Worm (Caenorhabditis elegans): ENCODE measurements around the gene F57B9.3.
A peak's percentile ranks its signal among the peaks of the same experiment; 100 is the strongest.

Gene F57B9.3

ce11 chrIII:6961937-6962504, 22.4 kb downstream of the F57B9.3 start, which contains the start of the genes rpn-6.1 and F57B9.1:
Gene rpn-6.1, minus strand, starts transcription at chrIII:6962001.
Gene F57B9.1, plus strand, starts transcription at chrIII:6962090.
- TF ChIP-seq elt-2 (tag; optimal IDR thresholded peaks at IDR 0.05) (peak; percentile 59), nhr-25 (tag; optimal IDR thresholded peaks at IDR 0.05) (no peak), pqm-1 (tag; optimal IDR thresholded peaks at IDR 0.05) (peak; percentile 13), nfya-1 (tag; optimal IDR thresholded peaks at IDR 0.05; ENCODE audit: insufficient read depth) (peak; percentile 21), egl-5 (tag; optimal IDR thresholded peaks at IDR 0.05) (peak; percentile 55), fkh-2 (tag; optimal IDR thresholded peaks at IDR 0.05) (no peak)

- TF ChIP-seq nhr-237 (tag; optimal IDR thresholded peaks at IDR 0.05): no peak
- TF ChIP-seq aly-2 (tag; optimal IDR thresholded peaks at IDR 0.05): no peak
- TF ChIP-seq R02D3.7 (tag; optimal IDR thresholded peaks at IDR 0.05): peak; percentile 90
- TF ChIP-seq skn-1 (tag; optimal IDR thresholded peaks at IDR 0.05): peak; percentile 52
- peak; percentile 12 for TF ChIP-seq nhr-23 (tag; optimal IDR thresholded peaks at IDR 0.05)
- no peak for TF ChIP-seq zag-1 (tag; optimal IDR thresholded peaks at IDR 0.05)
- no peak for TF ChIP-seq tbx-2 (tag; optimal IDR thresholded peaks at IDR 0.05)
- no peak for TF ChIP-seq lsy-12 (tag; optimal IDR thresholded peaks at IDR 0.05)
- no peak for TF ChIP-seq ama-1 (optimal IDR thresholded peaks at IDR 0.05)
- no peak for TF ChIP-seq mml-1 (tag; optimal IDR thresholded peaks at IDR 0.05)
- no peak for TF ChIP-seq elt-3 (tag; optimal IDR thresholded peaks at IDR 0.05)
- no peak for TF ChIP-seq ztf-11 (tag; optimal IDR thresholded peaks at IDR 0.05)
- TF ChIP-seq nhr-11 (tag; optimal IDR thresholded peaks at IDR 0.05): no peak
- TF ChIP-seq fkh-2 (tag; optimal IDR thresholded peaks at IDR 0.05): no peak
- no peak for TF ChIP-seq nhr-76 (tag; optimal IDR thresholded peaks at IDR 0.05)
- no peak for TF ChIP-seq nhr-67 (tag; optimal IDR thresholded peaks at IDR 0.05)
- TF ChIP-seq ztf-4 (tag; optimal IDR thresholded peaks at IDR 0.05): no peak
- TF ChIP-seq nhr-25 (tag; optimal IDR thresholded peaks at IDR 0.05): no peak
- TF ChIP-seq hmg-11 (tag; optimal IDR thresholded peaks at IDR 0.05): peak; percentile 11
- TF ChIP-seq lin-15B (tag; optimal IDR thresholded peaks at IDR 0.05): peak; percentile 49
- peak; percentile 78 for TF ChIP-seq pha-4 (tag; optimal IDR thresholded peaks at IDR 0.05)
- TF ChIP-seq daf-12 (tag; optimal IDR thresholded peaks at IDR 0.05): no peak
- TF ChIP-seq sea-2 (GFP tag; optimal IDR thresholded peaks at IDR 0.05): no peak
- TF ChIP-seq snpc-4 (tag; optimal IDR thresholded peaks at IDR 0.05): no peak
- TF ChIP-seq nfya-1 (tag; optimal IDR thresholded peaks at IDR 0.05; ENCODE audit: insufficient read depth): peak; percentile 55
- TF ChIP-seq egl-5 (tag; optimal IDR thresholded peaks at IDR 0.05): no peak
Observed at ce11 chrIII:6968080-6968639, 28.5 kb downstream of the F57B9.3 start, which contains the start of gene panl-2. Gene panl-2, minus strand, starts transcription at chrIII:6968130.

- TF ChIP-seq pha-4 (tag; optimal IDR thresholded peaks at IDR 0.05) (no peak), ztf-4 (tag; optimal IDR thresholded peaks at IDR 0.05) (no peak), pqm-1 (tag; optimal IDR thresholded peaks at IDR 0.05) (no peak), fos-1 (tag; optimal IDR thresholded peaks at IDR 0.05) (no peak), nfya-1 (tag; optimal IDR thresholded peaks at IDR 0.05; ENCODE audit: insufficient read depth) (no peak), snpc-4 (tag; optimal IDR thresholded peaks at IDR 0.05) (no peak), ceh-16 (tag; optimal IDR thresholded peaks at IDR 0.05) (no peak), jun-1 (tag; optimal IDR thresholded peaks at IDR 0.05) (no peak), zag-1 (tag; optimal IDR thresholded peaks at IDR 0.05) (no peak), lin-39 (tag; optimal IDR thresholded peaks at IDR 0.05) (no peak), skn-1 (tag; optimal IDR thresholded peaks at IDR 0.05) (no peak), ama-1 (optimal IDR thresholded peaks at IDR 0.05) (no peak), elt-1 (tag; optimal IDR thresholded peaks at IDR 0.05) (no peak), R02D3.7 (tag; optimal IDR thresholded peaks at IDR 0.05) (no peak), hmg-11 (tag; optimal IDR thresholded peaks at IDR 0.05) (no peak), nhr-237 (tag; optimal IDR thresholded peaks at IDR 0.05) (no peak), nhr-76 (tag; optimal IDR thresholded peaks at IDR 0.05) (no peak)
Observed at ce11 chrIII:6968655-6969054, 29.0 kb downstream of the F57B9.3 start.

ce11 chrIII:6969090-6969489, 29.5 kb downstream of the F57B9.3 start, which contains the start of gene F31E3.12:
Gene F31E3.12, plus strand, starts transcription at chrIII:6969390.
- no peak for TF ChIP-seq egl-5 (tag; optimal IDR thresholded peaks at IDR 0.05)
- no peak for TF ChIP-seq unc-62 (GFP tag; optimal IDR thresholded peaks at IDR 0.05)
- TF ChIP-seq snpc-4 (tag; optimal IDR thresholded peaks at IDR 0.05): no peak
- TF ChIP-seq nhr-237 (tag; optimal IDR thresholded peaks at IDR 0.05): no peak
- TF ChIP-seq nhr-76 (tag; optimal IDR thresholded peaks at IDR 0.05): no peak
- TF ChIP-seq nhr-77 (tag; optimal IDR thresholded peaks at IDR 0.05): no peak
- TF ChIP-seq sea-2 (GFP tag; optimal IDR thresholded peaks at IDR 0.05): no peak
- TF ChIP-seq nhr-23 (tag; optimal IDR thresholded peaks at IDR 0.05): no peak
- no peak for TF ChIP-seq ceh-16 (tag; optimal IDR thresholded peaks at IDR 0.05)
- TF ChIP-seq nhr-11 (tag; optimal IDR thresholded peaks at IDR 0.05): no peak
- TF ChIP-seq aly-2 (tag; optimal IDR thresholded peaks at IDR 0.05): no peak
